Worm (Caenorhabditis elegans) whole organism, late embryonic: ENCODE data around the gene Y110A2AL.5.
A peak's percentile ranks its signal among the peaks of the same experiment; 100 is the strongest.

ENCODE experiments used
- C38D4.7 ChIP-seq: fragments of 200-800 bp; sonication (Bioruptor generic); optimal IDR thresholded peaks from 2 replicates; lab custom pipeline; 2018; ENCODE audit warnings: mild to moderate bottlenecking, missing genetic modification characterization, moderate library complexity, missing compliant biosample characterization
- K09A11.1 ChIP-seq: sonication (generic microtip); optimal IDR thresholded peaks from 2 replicates; lab custom pipeline; 2017; ENCODE audit warnings: antibody characterized with exemption, mild to moderate bottlenecking, missing genetic modification characterization, missing compliant biosample characterization; ENCODE audit not compliant: insufficient read depth
- T23F11.4 ChIP-seq: fragments of 200-800 bp; sonication (Bioruptor generic); optimal IDR thresholded peaks from 2 replicates; lab custom pipeline; 2018; ENCODE audit warnings: mild to moderate bottlenecking, missing genetic modification characterization, missing compliant biosample characterization
- Y22D7AL.16 ChIP-seq: sonication (generic microtip); optimal IDR thresholded peaks from 2 replicates; lab custom pipeline; 2016; ENCODE audit warnings: missing genetic modification characterization, missing compliant biosample characterization
- ahr-1 ChIP-seq: sonication (generic microtip); optimal IDR thresholded peaks from 2 replicates; lab custom pipeline; 2016; ENCODE audit warnings: missing genetic modification characterization, missing compliant biosample characterization
- ceh-14 ChIP-seq: sonication (generic microtip); optimal IDR thresholded peaks from 2 replicates; lab custom pipeline; 2016; ENCODE audit warnings: missing genotype, missing genetic modification characterization, missing compliant biosample characterization
- ceh-18 ChIP-seq: sonication (generic microtip); optimal IDR thresholded peaks from 2 replicates; lab custom pipeline; 2016; ENCODE audit warnings: missing genetic modification characterization, missing compliant biosample characterization
- ceh-19 ChIP-seq: fragments of 200-800 bp; sonication (Bioruptor generic); optimal IDR thresholded peaks from 2 replicates; lab custom pipeline; 2018; ENCODE audit warnings: mild to moderate bottlenecking, missing genetic modification characterization, missing compliant biosample characterization
- ceh-31 ChIP-seq: sonication (generic microtip); optimal IDR thresholded peaks from 2 replicates; lab custom pipeline; 2016; ENCODE audit warnings: missing genetic modification characterization, missing compliant biosample characterization
- ceh-45 ChIP-seq: fragments of 200-800 bp; sonication (Bioruptor generic); IDR thresholded peaks from 2 replicates; pipeline ENCODE4 v1.3.6; 2022; ENCODE audit warnings: missing genetic modification reagents, missing genetic modification characterization, missing compliant biosample characterization
- ceh-9 ChIP-seq: sonication (generic microtip); optimal IDR thresholded peaks from 2 replicates; lab custom pipeline; 2016; ENCODE audit warnings: mild to moderate bottlenecking, missing genetic modification characterization, inconsistent platforms, missing compliant biosample characterization
- che-1 ChIP-seq: sonication (generic microtip); optimal IDR thresholded peaks from 2 replicates; lab custom pipeline; 2016; ENCODE audit warnings: mild to moderate bottlenecking, missing genetic modification characterization, missing compliant biosample characterization
- dmd-4 ChIP-seq: sonication (generic microtip); optimal IDR thresholded peaks from 2 replicates; lab custom pipeline; 2016; ENCODE audit warnings: borderline replicate concordance, missing genetic modification characterization, missing compliant biosample characterization
- dve-1 ChIP-seq: sonication (generic microtip); optimal IDR thresholded peaks from 2 replicates; lab custom pipeline; 2017; ENCODE audit warnings: antibody characterized with exemption, mild to moderate bottlenecking, missing genetic modification characterization, missing compliant biosample characterization
- fkh-10 ChIP-seq: fragments of 150-350 bp; optimal IDR thresholded peaks from 2 replicates; lab custom pipeline; 2014; ENCODE audit warnings: missing biosample characterization, missing genetic modification reagents, missing genetic modification characterization
- hlh-13 ChIP-seq: fragments of 200-800 bp; sonication (Bioruptor generic); optimal IDR thresholded peaks from 2 replicates; lab custom pipeline; 2018; ENCODE audit warnings: mild to moderate bottlenecking, missing genetic modification characterization, missing compliant biosample characterization
- hlh-15 ChIP-seq: sonication (generic microtip); optimal IDR thresholded peaks from 2 replicates; lab custom pipeline; 2016; ENCODE audit warnings: missing genetic modification characterization, missing compliant biosample characterization
- hlh-30 ChIP-seq: sonication (generic microtip); optimal IDR thresholded peaks from 2 replicates; lab custom pipeline; 2017; ENCODE audit warnings: antibody characterized with exemption, missing genetic modification characterization, missing compliant biosample characterization; ENCODE audit not compliant: insufficient read depth
- hlh-6 ChIP-seq: sonication (generic microtip); optimal IDR thresholded peaks from 2 replicates; lab custom pipeline; 2016; ENCODE audit warnings: missing genotype, missing genetic modification characterization, missing compliant biosample characterization
- hlh-8 ChIP-seq: sonication (generic microtip); optimal IDR thresholded peaks from 2 replicates; lab custom pipeline; 2016; ENCODE audit warnings: missing genotype, missing genetic modification characterization, missing compliant biosample characterization
- lin-11 ChIP-seq: fragments of 200-800 bp; sonication (Bioruptor generic); optimal IDR thresholded peaks from 2 replicates; lab custom pipeline; 2018; ENCODE audit warnings: mild to moderate bottlenecking, missing genetic modification characterization, missing compliant biosample characterization
- odd-2 ChIP-seq: sonication (generic microtip); optimal IDR thresholded peaks from 2 replicates; lab custom pipeline; 2017; ENCODE audit warnings: antibody characterized with exemption, mild to moderate bottlenecking, missing genetic modification characterization, missing compliant biosample characterization
- pag-3 ChIP-seq: sonication (generic microtip); optimal IDR thresholded peaks from 2 replicates; lab custom pipeline; 2016; ENCODE audit warnings: missing compliant biosample characterization, missing genetic modification characterization, borderline replicate concordance
- pat-9 ChIP-seq: fragments of 200-800 bp; sonication (Bioruptor generic); optimal IDR thresholded peaks from 2 replicates; lab custom pipeline; 2018; ENCODE audit warnings: mild to moderate bottlenecking, missing genetic modification characterization, moderate library complexity, missing compliant biosample characterization
- pax-1 ChIP-seq: fragments of 150-350 bp; optimal IDR thresholded peaks from 2 replicates; lab custom pipeline; 2014; ENCODE audit warnings: missing biosample characterization, missing genetic modification characterization
- pha-2 ChIP-seq: sonication (generic microtip); optimal IDR thresholded peaks from 2 replicates; lab custom pipeline; 2017; ENCODE audit warnings: mild to moderate bottlenecking, missing genetic modification characterization, missing compliant biosample characterization
- ref-2 ChIP-seq: sonication (generic microtip); optimal IDR thresholded peaks from 2 replicates; lab custom pipeline; 2016; ENCODE audit warnings: missing genetic modification characterization, missing compliant biosample characterization
- rnt-1 ChIP-seq: sonication (generic microtip); optimal IDR thresholded peaks from 2 replicates; lab custom pipeline; 2016; ENCODE audit warnings: missing genetic modification characterization, missing compliant biosample characterization
- sox-2 ChIP-seq: fragments of 200-800 bp; sonication (Bioruptor generic); IDR thresholded peaks from 2 replicates; pipeline ENCODE4 v1.3.6; 2022; ENCODE audit warnings: missing genetic modification reagents, missing genetic modification characterization, missing compliant biosample characterization
- tbx-2 ChIP-seq: sonication (generic microtip); optimal IDR thresholded peaks from 2 replicates; lab custom pipeline; 2016; ENCODE audit warnings: missing genetic modification characterization, missing compliant biosample characterization
- tbx-7 ChIP-seq: sonication (generic microtip); optimal IDR thresholded peaks from 2 replicates; lab custom pipeline; 2016; ENCODE audit warnings: missing genotype, missing genetic modification characterization, missing compliant biosample characterization
- ttx-3 ChIP-seq: sonication (generic microtip); optimal IDR thresholded peaks from 2 replicates; lab custom pipeline; 2016; ENCODE audit warnings: missing genetic modification reagents, missing genetic modification characterization, missing compliant biosample characterization
- unc-3 ChIP-seq, 2 experiments: fragments of 200-800 bp in 1 of 2; sonication (Bioruptor generic) in 1 of 2; sonication (generic microtip) in 1 of 2; conservative IDR thresholded peaks in 1 of 2; optimal IDR thresholded peaks in 1 of 2; 2 replicates each; pipeline versions ENCODE4 v1.3.6 to Lab custom; 2016 to 2022; ENCODE audit warnings: missing compliant biosample characterization in 2 of 2, missing genetic modification characterization in 2 of 2, missing genetic modification reagents in 1 of 2
- unc-55 ChIP-seq: sonication (generic microtip); optimal IDR thresholded peaks from 2 replicates; lab custom pipeline; 2017; ENCODE audit warnings: missing biosample characterization, missing genetic modification reagents, missing genetic modification characterization
- unc-86 ChIP-seq: sonication (generic microtip); optimal IDR thresholded peaks from 2 replicates; lab custom pipeline; 2016; ENCODE audit warnings: missing genetic modification characterization, missing compliant biosample characterization
- zip-5 ChIP-seq: sonication (generic microtip); optimal IDR thresholded peaks from 2 replicates; lab custom pipeline; 2016; ENCODE audit warnings: missing genetic modification characterization, missing compliant biosample characterization
- ztf-16 ChIP-seq: sonication (generic microtip); optimal IDR thresholded peaks from 2 replicates; lab custom pipeline; 2017; ENCODE audit warnings: missing genetic modification characterization, missing compliant biosample characterization

Y110A2AL.5 gene

ce11 chrII:2845674-2846073 lies 18.7 kb upstream of the Y110A2AL.5 start:
- TF ChIP-seq ceh-19 (GFP tag; lab: Kevin White, UChicago) (no peak), pha-2 (tag; lab: Kevin White, UChicago) (no peak), unc-86 (no peak), hlh-13 (GFP tag; lab: Kevin White, UChicago) (no peak), hlh-6 (tag; lab: Kevin White, UChicago) (no peak), rnt-1 (tag; lab: Kevin White, UChicago) (no peak), zip-5 (no peak), pax-1 (no peak), ceh-14 (tag; lab: Kevin White, UChicago) (no peak)

ce11 chrII:2846552-2846951 lies 17.8 kb upstream of the Y110A2AL.5 start:
- TF ChIP-seq ahr-1 = no peak
- no peak for TF ChIP-seq hlh-30 (tag; lab: Kevin White, UChicago)
- no peak for TF ChIP-seq Y22D7AL.16
- no peak for TF ChIP-seq unc-3 (GFP tag; conservative IDR thresholded peaks at IDR 0.05; lab: Robert Waterston, UW)
- no peak for TF ChIP-seq unc-3 (tag; optimal IDR thresholded peaks at IDR 0.05; lab: Kevin White, UChicago)
- TF ChIP-seq dve-1 (tag; lab: Kevin White, UChicago) = peak; percentile 94

ce11 chrII:2852493-2852892 lies 11.8 kb upstream of the Y110A2AL.5 start, which contains the start of gene ptc-3:
Gene ptc-3 (minus strand): TSS chrII:2852593.
- TF ChIP-seq pag-3 (no peak), T23F11.4 (GFP tag; lab: Kevin White, UChicago) (no peak), ttx-3 (tag; lab: Kevin White, UChicago) (no peak), sox-2 (no peak), odd-2 (tag; lab: Kevin White, UChicago) (no peak), dmd-4 (tag; lab: Kevin White, UChicago) (no peak)

ce11 chrII:2853767-2854166 lies 10.6 kb upstream of the Y110A2AL.5 start:
- TF ChIP-seq ceh-18 (no peak), lin-11 (tag; lab: Kevin White, UChicago) (no peak), T23F11.4 (GFP tag; lab: Kevin White, UChicago) (no peak), hlh-15 (tag; lab: Kevin White, UChicago) (no peak)

- TF ChIP-seq tbx-2 (tag; lab: Kevin White, UChicago) (no peak), K09A11.1 (no peak), ttx-3 (tag; lab: Kevin White, UChicago) (no peak), ceh-9 (no peak), pat-9 (tag; lab: Kevin White, UChicago) (no peak), ceh-31 (tag; lab: Kevin White, UChicago) (peak; percentile 41), hlh-6 (tag; lab: Kevin White, UChicago) (peak; percentile 11), fkh-10 (GFP tag; lab: Kevin White, UChicago) (no peak), unc-55 (no peak)
Measured at ce11 chrII:2854794-2855193, 9.5 kb upstream of the Y110A2AL.5 start.

- TF ChIP-seq tbx-2 (tag; lab: Kevin White, UChicago) (no peak), che-1 (tag; lab: Kevin White, UChicago) (no peak), ceh-18 (no peak), hlh-8 (tag; lab: Kevin White, UChicago) (no peak), ref-2 (tag; lab: Kevin White, UChicago) (no peak), C38D4.7 (GFP tag; lab: Kevin White, UChicago) (no peak), ztf-16 (tag; lab: Kevin White, UChicago) (no peak), odd-2 (tag; lab: Kevin White, UChicago) (no peak), tbx-7 (no peak), hlh-13 (GFP tag; lab: Kevin White, UChicago) (no peak), zip-5 (no peak), rnt-1 (tag; lab: Kevin White, UChicago) (no peak), Y22D7AL.16 (no peak), ceh-45 (GFP tag; lab: Robert Waterston, UW) (no peak)
- TF ChIP-seq, all 69 proteins: peak for 0
Measured at ce11 chrII:2856114-2856513, 8.2 kb upstream of the Y110A2AL.5 start.
